3 worm cellular contexts compared by ENCODE assay signal in the genomic region with DNA sequence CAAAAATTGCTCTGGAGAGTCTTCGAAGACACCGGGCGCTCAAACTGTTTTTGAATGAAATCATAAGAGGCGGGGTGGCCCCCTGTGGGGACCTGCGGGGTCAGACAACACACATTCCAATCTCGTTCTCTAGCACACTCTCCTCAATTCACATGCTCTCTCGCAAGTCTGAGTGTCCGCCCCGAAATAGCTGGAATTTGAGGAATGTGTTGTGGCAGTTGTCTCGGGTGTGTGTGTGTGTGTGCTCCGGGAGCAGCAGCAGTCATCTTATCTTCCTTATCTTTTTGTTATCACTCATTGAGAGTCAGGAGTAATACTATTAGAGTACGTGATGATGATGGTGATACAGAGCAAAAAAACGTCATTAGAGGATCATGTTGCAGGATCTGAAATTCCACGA.
TF ChIP-seq lines count a peak whose summit lies in the region.

No protein-coding gene starts in this region.

TF ChIP-seq in whole organism, L1 larva, 84 proteins besides CTCF, POLR2A, EP300 and RAD21 (continued from another document):
- TF ChIP-seq efl-1 (optimal IDR thresholded peaks at IDR 0.05; lab: Kevin White, UChicago): peak; percentile 17 to 24
- TF ChIP-seq efl-1 (GFP tag; optimal IDR thresholded peaks at IDR 0.05 in 1 of 2; lab: Kevin White, UChicago): peak in 1 of 2 experiments; percentile 1
- TF ChIP-seq nhr-71 (tag; optimal IDR thresholded peaks at IDR 0.05; lab: Kevin White, UChicago): peak; percentile 81
- peak; percentile 48 for TF ChIP-seq snu-23 (GFP tag; optimal IDR thresholded peaks at IDR 0.05; lab: Kevin White, UChicago)
- peak; percentile 13 for TF ChIP-seq swsn-7 (tag; optimal IDR thresholded peaks at IDR 0.05; lab: Kevin White, UChicago)
- TF ChIP-seq mef-2 (tag; optimal IDR thresholded peaks at IDR 0.05; lab: Kevin White, UChicago): peak; percentile 87
- peak; percentile 8 for TF ChIP-seq tbx-2 (tag; optimal IDR thresholded peaks at IDR 0.05; lab: Kevin White, UChicago)
- TF ChIP-seq nhr-28 (tag; optimal IDR thresholded peaks at IDR 0.05; lab: Kevin White, UChicago): no peak
- no peak for TF ChIP-seq ets-5 (GFP tag; IDR thresholded peaks at IDR 0.05; lab: Robert Waterston, UW)
- TF ChIP-seq nhr-85 (tag; lab: Kevin White, UChicago): no peak
- no peak for TF ChIP-seq mep-1 (tag; optimal IDR thresholded peaks at IDR 0.05; lab: Kevin White, UChicago)
- TF ChIP-seq ceh-88 (GFP tag; IDR thresholded peaks at IDR 0.05; lab: Robert Waterston, UW): no peak
- peak; percentile 46 for TF ChIP-seq unc-130 (tag; optimal IDR thresholded peaks at IDR 0.05; lab: Kevin White, UChicago)
- TF ChIP-seq mdl-1 (tag; optimal IDR thresholded peaks at IDR 0.05; lab: Kevin White, UChicago): peak in 1 of 2 experiments; percentile 15
- TF ChIP-seq egl-13 (tag; optimal IDR thresholded peaks at IDR 0.05; lab: Kevin White, UChicago): no peak
- TF ChIP-seq aly-2 (tag; optimal IDR thresholded peaks at IDR 0.05; lab: Kevin White, UChicago): no peak
- TF ChIP-seq fos-1 (tag; optimal IDR thresholded peaks at IDR 0.05; lab: Kevin White, UChicago): no peak
- peak; percentile 41 for TF ChIP-seq elt-2 (tag; optimal IDR thresholded peaks at IDR 0.05; lab: Kevin White, UChicago)
- TF ChIP-seq lsy-2 (tag; optimal IDR thresholded peaks at IDR 0.05; lab: Kevin White, UChicago): peak; percentile 19 to 42
- TF ChIP-seq nhr-19 (GFP tag; conservative IDR thresholded peaks at IDR 0.05; lab: Robert Waterston, UW): peak; percentile 60
- TF ChIP-seq nhr-11 (tag; optimal IDR thresholded peaks at IDR 0.05; lab: Kevin White, UChicago): peak; percentile 5
- TF ChIP-seq nhr-20 (tag; optimal IDR thresholded peaks at IDR 0.05; lab: Kevin White, UChicago): peak; percentile 30
- TF ChIP-seq alr-1 (tag; optimal IDR thresholded peaks at IDR 0.05; lab: Kevin White, UChicago; ENCODE audit: borderline replicate concordance): no peak

TF ChIP-seq in whole organism, L3 larva, 47 proteins besides CTCF, POLR2A, EP300 and RAD21 (continued from another document):
- TF ChIP-seq nfya-1 (tag; optimal IDR thresholded peaks at IDR 0.05; lab: Kevin White, UChicago; ENCODE audit: insufficient read depth) (peak; percentile 15), zag-1 (tag; optimal IDR thresholded peaks at IDR 0.05; lab: Kevin White, UChicago) (no peak), sea-2 (GFP tag; optimal IDR thresholded peaks at IDR 0.05; lab: Kevin White, UChicago) (no peak), nhr-77 (tag; optimal IDR thresholded peaks at IDR 0.05; lab: Kevin White, UChicago) (no peak), mml-1 (tag; optimal IDR thresholded peaks at IDR 0.05; lab: Kevin White, UChicago) (no peak), egl-27 (tag; optimal IDR thresholded peaks at IDR 0.05; lab: Kevin White, UChicago) (no peak), ceh-16 (tag; optimal IDR thresholded peaks at IDR 0.05; lab: Kevin White, UChicago) (no peak), daf-12 (tag; optimal IDR thresholded peaks at IDR 0.05; lab: Kevin White, UChicago) (no peak), nhr-28 (tag; optimal IDR thresholded peaks at IDR 0.05; lab: Kevin White, UChicago) (no peak), lin-39 (tag; optimal IDR thresholded peaks at IDR 0.05; lab: Kevin White, UChicago) (peak; percentile 56), ceh-9 (tag; optimal IDR thresholded peaks at IDR 0.05; lab: Kevin White, UChicago) (no peak), ceh-82 (tag; optimal IDR thresholded peaks at IDR 0.05; lab: Kevin White, UChicago) (no peak), lsy-12 (tag; optimal IDR thresholded peaks at IDR 0.05; lab: Kevin White, UChicago) (no peak), nhr-67 (tag; optimal IDR thresholded peaks at IDR 0.05; lab: Kevin White, UChicago) (no peak), nhr-25 (tag; optimal IDR thresholded peaks at IDR 0.05; lab: Kevin White, UChicago) (no peak), nhr-23 (tag; optimal IDR thresholded peaks at IDR 0.05; lab: Kevin White, UChicago) (no peak), elt-2 (tag; optimal IDR thresholded peaks at IDR 0.05; lab: Kevin White, UChicago) (peak; percentile 69), pqm-1 (tag; optimal IDR thresholded peaks at IDR 0.05; lab: Kevin White, UChicago) (peak; percentile 67), tbx-2 (tag; optimal IDR thresholded peaks at IDR 0.05; lab: Kevin White, UChicago) (no peak), eor-1 (tag; optimal IDR thresholded peaks at IDR 0.05; lab: Kevin White, UChicago) (no peak), ama-1 (optimal IDR thresholded peaks at IDR 0.05; lab: Kevin White, UChicago) (no peak), elt-1 (tag; optimal IDR thresholded peaks at IDR 0.05; lab: Kevin White, UChicago) (no peak), fkh-2 (tag; optimal IDR thresholded peaks at IDR 0.05; lab: Kevin White, UChicago) (no peak), ztf-4 (tag; optimal IDR thresholded peaks at IDR 0.05; lab: Kevin White, UChicago) (no peak)
TF ChIP-seq in whole organism, L3 larva: peak in this region for 5.

TF ChIP-seq in whole organism, late embryonic, 69 proteins besides CTCF, POLR2A, EP300 and RAD21 (continued from another document):
- TF ChIP-seq npax-4 (tag; optimal IDR thresholded peaks at IDR 0.05; lab: Kevin White, UChicago): no peak
- no peak for TF ChIP-seq mec-3 (tag; optimal IDR thresholded peaks at IDR 0.05; lab: Kevin White, UChicago; ENCODE audit: borderline replicate concordance)
